Fruit fly (Drosophila melanogaster): ENCODE measurements around the gene Glyp.

Glyp gene

dm6 chr2L:2180120-2180539, 49.5 kb downstream of the Glyp start (continued):
- TF ChIP-seq Side (GFP tag; optimal IDR thresholded peaks at IDR 0.05) (peak; percentile 71), Hsf (GFP tag; optimal IDR thresholded peaks at IDR 0.05) (peak; percentile 75), org-1 (GFP tag; optimal IDR thresholded peaks at IDR 0.05) (peak; percentile 76), CG8944 (GFP tag; optimal IDR thresholded peaks at IDR 0.05) (peak; percentile 57), CG14050 (GFP tag; IDR thresholded peaks at IDR 0.05) (peak; percentile 80), CG8359 (GFP tag; optimal IDR thresholded peaks at IDR 0.05; ENCODE audit: borderline replicate concordance) (peak; percentile 76), CG15601 (tag; optimal IDR thresholded peaks at IDR 0.05) (peak; percentile 94), gsb (GFP tag; IDR thresholded peaks at IDR 0.05) (peak; percentile 75), so (GFP tag; IDR thresholded peaks at IDR 0.05) (peak; percentile 90), esg (GFP tag; conservative IDR thresholded peaks at IDR 0.05) (peak; percentile 89), ash1 (GFP tag; optimal IDR thresholded peaks at IDR 0.05) (no peak), CG15011 (GFP tag; optimal IDR thresholded peaks at IDR 0.05) (peak; percentile 86), Camta (GFP tag; optimal IDR thresholded peaks at IDR 0.05) (peak; percentile 81), CG10274 (GFP tag; optimal IDR thresholded peaks at IDR 0.05) (peak; percentile 61), cad (GFP tag; optimal IDR thresholded peaks at IDR 0.05) (no peak), Optix (GFP tag; IDR thresholded peaks at IDR 0.05) (peak; percentile 56; the same call in 2 of the 3 replicates), sima (GFP tag; optimal IDR thresholded peaks at IDR 0.05) (peak; percentile 23), tin (GFP tag; optimal IDR thresholded peaks at IDR 0.05) (peak; percentile 91), D19A (tag; optimal IDR thresholded peaks at IDR 0.05) (peak; percentile 89), Dad (GFP tag; optimal IDR thresholded peaks at IDR 0.05) (peak; percentile 85), Xbp1 (GFP tag; optimal IDR thresholded peaks at IDR 0.05) (peak; percentile 90), shn (GFP tag; optimal IDR thresholded peaks at IDR 0.05) (no peak), Sox102F (GFP tag; optimal IDR thresholded peaks at IDR 0.05) (peak; percentile 96), Hmx (GFP tag; optimal IDR thresholded peaks at IDR 0.05) (peak; percentile 49), klu (GFP tag; IDR thresholded peaks at IDR 0.05) (peak; percentile 64), CG12236 (GFP tag; optimal IDR thresholded peaks at IDR 0.05) (peak; percentile 44), kay (GFP tag; optimal IDR thresholded peaks at IDR 0.05) (peak; percentile 76), Nf-YC (tag; optimal IDR thresholded peaks at IDR 0.05) (peak; percentile 64), CG10267 (tag; optimal IDR thresholded peaks at IDR 0.05) (peak; percentile 89), unpg (GFP tag; optimal IDR thresholded peaks at IDR 0.05) (peak; percentile 95), gce (GFP tag; IDR thresholded peaks at IDR 0.05) (peak; percentile 89), kni (GFP tag; optimal IDR thresholded peaks at IDR 0.05) (peak; percentile 65), Hand (GFP tag; optimal IDR thresholded peaks at IDR 0.05) (peak; percentile 67), CG15073 (GFP tag; optimal IDR thresholded peaks at IDR 0.05) (peak; percentile 55), wdn (GFP tag; IDR thresholded peaks at IDR 0.05) (peak; percentile 81), disco-r (GFP tag; optimal IDR thresholded peaks at IDR 0.05) (peak; percentile 34), otp (GFP tag; IDR thresholded peaks at IDR 0.05) (peak; percentile 92), Sin3A (optimal IDR thresholded peaks at IDR 0.05) (no peak), croc (GFP tag; conservative IDR thresholded peaks at IDR 0.05) (peak; percentile 88), BEAF-32 (GFP tag; optimal IDR thresholded peaks at IDR 0.05) (no peak), CG12299 (tag; optimal IDR thresholded peaks at IDR 0.05) (peak; percentile 81), CG12769 (tag; optimal IDR thresholded peaks at IDR 0.05) (peak; percentile 89), pros (GFP tag; optimal IDR thresholded peaks at IDR 0.05) (no peak), CG12104 (GFP tag; optimal IDR thresholded peaks at IDR 0.05) (peak; percentile 74), vfl (GFP tag; optimal IDR thresholded peaks at IDR 0.05) (peak; percentile 63), CG17359 (tag; optimal IDR thresholded peaks at IDR 0.05) (peak; percentile 96), CG12744 (GFP tag; optimal IDR thresholded peaks at IDR 0.05) (peak; percentile 73), fd64A (GFP tag; optimal IDR thresholded peaks at IDR 0.05) (peak; percentile 82), CG11398 (GFP tag; optimal IDR thresholded peaks at IDR 0.05) (peak; percentile 72), CG7357 (GFP tag; IDR thresholded peaks at IDR 0.05) (peak; percentile 72; the same call in 2 of the 3 replicates), CG10209 (GFP tag; optimal IDR thresholded peaks at IDR 0.05) (peak; percentile 90), ato (GFP tag; IDR thresholded peaks at IDR 0.05; ENCODE audit: partially characterized antibody) (no peak)
